Worm (Caenorhabditis elegans): ENCODE data around the gene C35D10.17.

The C35D10.17 gene

DNA sequence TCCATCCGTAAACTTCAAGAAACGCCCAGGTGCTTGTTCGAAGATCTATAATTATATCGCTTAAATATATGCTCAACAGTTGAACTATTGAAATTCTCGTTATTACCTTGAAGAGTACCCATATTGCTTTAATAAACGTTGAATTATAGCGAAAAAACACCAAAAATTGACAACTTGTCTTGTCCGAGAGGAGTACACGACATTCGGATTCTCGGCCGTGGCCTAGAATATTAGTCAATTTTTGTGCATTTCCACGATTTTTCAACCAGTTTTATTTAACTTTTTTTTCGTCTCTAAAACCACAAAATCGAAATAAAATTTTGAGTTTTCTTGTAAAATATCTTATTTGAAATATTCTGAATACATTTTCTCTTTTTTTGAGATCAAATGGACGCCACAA lies 45.5 kb downstream of the C35D10.17 start, which contains the start of the genes F26F4.9 and cee-1 (continued):
- TF ChIP-seq ceh-100 (GFP tag; IDR thresholded peaks at IDR 0.05), result no peak
- TF ChIP-seq tbx-9 (tag; optimal IDR thresholded peaks at IDR 0.05; ENCODE audit: borderline replicate concordance), result no peak
- TF ChIP-seq hsf-1 (GFP tag; IDR thresholded peaks at IDR 0.05), result no peak
- no peak for TF ChIP-seq F57A8.1 (GFP tag; optimal IDR thresholded peaks at IDR 0.05)
- TF ChIP-seq aptf-3 (GFP tag; IDR thresholded peaks at IDR 0.05), result no peak
- peak; percentile 36; the same call in 1 of the 2 replicates for TF ChIP-seq madf-8 (GFP tag; conservative IDR thresholded peaks at IDR 0.05)
- TF ChIP-seq fkh-3 (tag; optimal IDR thresholded peaks at IDR 0.05), result no peak
- no peak for TF ChIP-seq nhr-27 (tag; optimal IDR thresholded peaks at IDR 0.05)
- TF ChIP-seq aptf-2 (GFP tag; conservative IDR thresholded peaks at IDR 0.05), result no peak
- TF ChIP-seq mxl-1 (tag; optimal IDR thresholded peaks at IDR 0.05), result no peak
- TF ChIP-seq dox-1 (GFP tag; IDR thresholded peaks at IDR 0.05), result peak; percentile 54; the same call in 1 of the 2 replicates
- TF ChIP-seq ceh-27 (GFP tag; optimal IDR thresholded peaks at IDR 0.05), result peak; percentile 61
- TF ChIP-seq F10E7.11 (tag; optimal IDR thresholded peaks at IDR 0.05), result no peak
- TF ChIP-seq rcor-1 (GFP tag; IDR thresholded peaks at IDR 0.05), result 0 out of 2 replicates have a peak, but pooled peaks have one; percentile 15
- TF ChIP-seq rec-8 (tag; optimal IDR thresholded peaks at IDR 0.05), result peak in 1 of 2 experiments; percentile 53
- TF ChIP-seq gei-17 (GFP tag; optimal IDR thresholded peaks at IDR 0.05), result no peak
- peak; percentile 5 for TF ChIP-seq lin-40 (tag; optimal IDR thresholded peaks at IDR 0.05)
- TF ChIP-seq Y53F4B.3 (GFP tag; IDR thresholded peaks at IDR 0.05), result no peak
- no peak for TF ChIP-seq die-1 (tag; optimal IDR thresholded peaks at IDR 0.05)
- no peak for TF ChIP-seq K11D2.4 (GFP tag; IDR thresholded peaks at IDR 0.05)
- no peak for TF ChIP-seq B0035.1 (tag; optimal IDR thresholded peaks at IDR 0.05)
- TF ChIP-seq attf-6 (GFP tag; IDR thresholded peaks at IDR 0.05), result no peak
- no peak for TF ChIP-seq ztf-22 (GFP tag; optimal IDR thresholded peaks at IDR 0.05)
- TF ChIP-seq ztf-28 (GFP tag; IDR thresholded peaks at IDR 0.05), result no peak
- TF ChIP-seq bed-2 (GFP tag; IDR thresholded peaks at IDR 0.05), result no peak
- no peak for TF ChIP-seq nfya-1 (tag; optimal IDR thresholded peaks at IDR 0.05; ENCODE audit: borderline replicate concordance, insufficient read depth)
- no peak for TF ChIP-seq nfya-2 (GFP tag; IDR thresholded peaks at IDR 0.05)
- peak; percentile 3 for TF ChIP-seq lin-54 (GFP tag; optimal IDR thresholded peaks at IDR 0.05)
- no peak for TF ChIP-seq nhr-80 (tag; optimal IDR thresholded peaks at IDR 0.05)
- no peak for TF ChIP-seq F23B12.7 (tag; optimal IDR thresholded peaks at IDR 0.05; ENCODE audit: insufficient read depth)
- no peak for TF ChIP-seq dpl-1 (GFP tag; optimal IDR thresholded peaks at IDR 0.05)
- no peak for TF ChIP-seq zim-3 (tag; optimal IDR thresholded peaks at IDR 0.05)
- TF ChIP-seq Y79H2A.3 (GFP tag; conservative IDR thresholded peaks at IDR 0.05), result no peak
- no peak for TF ChIP-seq C17E4.6 (GFP tag; IDR thresholded peaks at IDR 0.05)
- no peak for TF ChIP-seq madf-10 (tag; optimal IDR thresholded peaks at IDR 0.05)
- no peak for TF ChIP-seq hmg-1.2 (GFP tag; IDR thresholded peaks at IDR 0.05)
- peak; percentile 53 for TF ChIP-seq unc-130 (GFP tag; optimal IDR thresholded peaks at IDR 0.05)
- no peak for TF ChIP-seq hmg-20 (GFP tag; IDR thresholded peaks at IDR 0.05)
- no peak for TF ChIP-seq snpc-1.3 (tag; optimal IDR thresholded peaks at IDR 0.05; ENCODE audit: insufficient read depth)
- no peak for TF ChIP-seq F22D6.2 (tag; optimal IDR thresholded peaks at IDR 0.05)
- TF ChIP-seq xnd-1 (tag; optimal IDR thresholded peaks at IDR 0.05), result no peak
- no peak for TF ChIP-seq bed-1 (GFP tag; IDR thresholded peaks at IDR 0.05)
- no peak for TF ChIP-seq F39B2.1 (GFP tag; IDR thresholded peaks at IDR 0.05)
- TF ChIP-seq ccch-3 (GFP tag; optimal IDR thresholded peaks at IDR 0.05), result no peak
- TF ChIP-seq akir-1 (GFP tag; optimal IDR thresholded peaks at IDR 0.05), result no peak
- no peak for TF ChIP-seq ztf-25 (GFP tag; IDR thresholded peaks at IDR 0.05)
- TF ChIP-seq ets-4 (GFP tag; optimal IDR thresholded peaks at IDR 0.05), result no peak
- TF ChIP-seq nhr-90 (tag; optimal IDR thresholded peaks at IDR 0.05), result no peak
- TF ChIP-seq zfh-2 (GFP tag; conservative IDR thresholded peaks at IDR 0.05), result no peak

Measured in whole organism, young adult.